Fruit fly (Drosophila melanogaster): ENCODE data around the gene 5PtaseI.

DNA sequence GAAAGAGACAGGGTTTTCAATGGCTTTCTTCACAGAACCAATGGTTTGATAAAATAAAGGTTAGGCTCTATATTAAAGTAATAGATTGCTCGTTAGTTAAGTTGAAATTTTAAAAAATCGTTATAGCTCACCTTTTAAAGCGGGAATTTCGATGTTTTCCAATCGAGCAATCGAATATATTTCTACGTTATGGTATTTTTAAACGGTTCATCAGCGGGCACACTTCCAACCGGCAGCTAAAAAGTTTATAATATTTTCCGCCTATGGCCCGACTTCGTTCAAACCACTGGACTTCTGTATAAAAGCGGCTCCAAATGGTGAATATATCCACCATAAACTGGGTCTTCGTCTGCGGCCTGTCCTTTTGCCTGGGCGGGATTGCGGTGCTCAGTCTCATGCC, 21.9 kb downstream of the 5PtaseI start, which contains the start of gene beta4GalT7:
- TF ChIP-seq psq (optimal IDR thresholded peaks at IDR 0.05): no peak
- TF ChIP-seq h (optimal IDR thresholded peaks at IDR 0.05): no peak

All from Kc167 (cell line).